Worm (Caenorhabditis elegans) whole organism, L1 larva: Measurements from ENCODE around the gene nep-9.
A peak's percentile ranks its signal among the peaks of the same experiment; 100 is the strongest.

Experiments used
- F16B12.6 ChIP-seq: fragments of 150-350 bp; optimal IDR thresholded peaks from 2 replicates; lab custom pipeline; 2014; ENCODE audit warnings: missing biosample characterization, missing genetic modification characterization
- alr-1 ChIP-seq: fragments of 200-800 bp; sonication (Bioruptor generic); optimal IDR thresholded peaks from 2 replicates; lab custom pipeline; 2018; ENCODE audit warnings: borderline replicate concordance, mild to moderate bottlenecking, missing genetic modification characterization, missing compliant biosample characterization
- ama-1 ChIP-seq: fragments of 150-350 bp; optimal IDR thresholded peaks from 2 replicates; lab custom pipeline; 2014
- blmp-1 ChIP-seq: fragments of 150-350 bp; optimal IDR thresholded peaks from 2 replicates; lab custom pipeline; 2014; ENCODE audit warnings: missing biosample characterization, missing genetic modification characterization
- ceh-63 ChIP-seq: fragments of 200-800 bp; sonication (Bioruptor generic); optimal IDR thresholded peaks from 2 replicates; lab custom pipeline; 2018; ENCODE audit warnings: mild to moderate bottlenecking, missing genetic modification characterization, missing compliant biosample characterization
- ceh-8 ChIP-seq: fragments of 200-800 bp; sonication (Bioruptor generic); optimal IDR thresholded peaks from 2 replicates; lab custom pipeline; 2018; ENCODE audit warnings: mild to moderate bottlenecking, missing genetic modification characterization, moderate library complexity, missing compliant biosample characterization
- ceh-90 ChIP-seq: sonication (generic microtip); optimal IDR thresholded peaks from 2 replicates; lab custom pipeline; 2016; ENCODE audit warnings: missing genetic modification characterization, missing compliant biosample characterization
- efl-1 ChIP-seq, 4 experiments: fragments of 150-350 bp; optimal IDR thresholded peaks in 3 of 4; peaks in 1 of 4; 1 replicate in 1 of 4; 2 replicates in 3 of 4; lab custom pipeline; 2014; ENCODE audit warnings: missing biosample characterization in 2 of 4, missing genetic modification characterization in 2 of 4, missing genetic modification reagents in 2 of 4
- egl-27 ChIP-seq, 2 experiments: fragments of 150-350 bp in 1 of 2; sonication (generic microtip); optimal IDR thresholded peaks; 3 replicates each; lab custom pipeline; 2017 to 2018; ENCODE audit warnings: missing biosample characterization in 2 of 2, missing genetic modification characterization in 2 of 2, missing genetic modification reagents in 2 of 2
- elt-3 ChIP-seq, 6 experiments: fragments of 150-350 bp in 1 of 6; sonication (generic microtip); optimal IDR thresholded peaks; 2 replicates each; lab custom pipeline; 2017 to 2018; ENCODE audit warnings: missing biosample characterization in 6 of 6, missing genetic modification characterization in 6 of 6, inconsistent platforms in 1 of 6
- ets-5 ChIP-seq: fragments of 200-800 bp; sonication (Bioruptor generic); IDR thresholded peaks from 2 replicates; pipeline ENCODE4 v1.3.6; 2022; ENCODE audit warnings: missing genetic modification characterization, missing compliant biosample characterization
- fkh-4 ChIP-seq: sonication (generic microtip); optimal IDR thresholded peaks from 2 replicates; lab custom pipeline; 2016; ENCODE audit warnings: missing compliant biosample characterization, missing genetic modification characterization, borderline replicate concordance
- fkh-8 ChIP-seq: sonication (generic microtip); optimal IDR thresholded peaks from 2 replicates; lab custom pipeline; 2016; ENCODE audit warnings: mild to moderate bottlenecking, missing genetic modification characterization, missing compliant biosample characterization
- fos-1 ChIP-seq: fragments of 150-350 bp; optimal IDR thresholded peaks from 2 replicates; lab custom pipeline; 2014; ENCODE audit warnings: missing biosample characterization, missing genetic modification characterization
- hlh-17 ChIP-seq: fragments of 200-800 bp; sonication (Bioruptor generic); optimal IDR thresholded peaks from 2 replicates; lab custom pipeline; 2018; ENCODE audit warnings: missing genetic modification characterization, mild to moderate bottlenecking, missing compliant biosample characterization, moderate library complexity, borderline replicate concordance
- irx-1 ChIP-seq: sonication (generic microtip); optimal IDR thresholded peaks from 2 replicates; lab custom pipeline; 2016; ENCODE audit warnings: missing genetic modification characterization, missing compliant biosample characterization
- isw-1 ChIP-seq: fragments of 200-800 bp; sonication (Bioruptor generic); IDR thresholded peaks from 2 replicates; pipeline ENCODE4 v1.3.6; 2022; ENCODE audit warnings: missing genetic modification characterization, missing compliant biosample characterization
- lin-15B ChIP-seq: fragments of 150-350 bp; sonication (generic microtip); optimal IDR thresholded peaks from 3 replicates; lab custom pipeline; 2014; ENCODE audit warnings: missing biosample characterization, missing genetic modification characterization
- lin-35 ChIP-seq, 2 experiments: fragments of 150-350 bp; optimal IDR thresholded peaks; 2 replicates each; lab custom pipeline; 2014; ENCODE audit warnings: missing biosample characterization in 2 of 2, missing genetic modification characterization in 2 of 2, missing genetic modification reagents in 2 of 2
- lsy-2 ChIP-seq, 2 experiments: fragments of 150-350 bp; optimal IDR thresholded peaks; 2 replicates each; lab custom pipeline; 2014; ENCODE audit warnings: missing biosample characterization in 2 of 2, missing genetic modification characterization in 2 of 2
- mab-9 ChIP-seq: fragments of 200-800 bp; sonication (Bioruptor generic); IDR thresholded peaks from 2 replicates; pipeline ENCODE4 v1.3.6; 2022; ENCODE audit warnings: missing genetic modification reagents, missing genetic modification characterization, missing compliant biosample characterization
- mep-1 ChIP-seq: fragments of 150-350 bp; optimal IDR thresholded peaks from 2 replicates; lab custom pipeline; 2014; ENCODE audit warnings: missing biosample characterization, missing genetic modification characterization
- nhr-12 ChIP-seq: sonication (generic microtip); optimal IDR thresholded peaks from 2 replicates; lab custom pipeline; 2017; ENCODE audit warnings: missing biosample characterization, missing genetic modification characterization
- nhr-19 ChIP-seq: fragments of 200-800 bp; sonication (Bioruptor generic); conservative IDR thresholded peaks from 2 replicates; pipeline ENCODE4 v1.3.6; 2022; ENCODE audit warnings: missing genetic modification characterization, missing compliant biosample characterization
- nhr-20 ChIP-seq: sonication (generic microtip); optimal IDR thresholded peaks from 2 replicates; lab custom pipeline; 2016; ENCODE audit warnings: mild to moderate bottlenecking, missing genetic modification characterization, missing compliant biosample characterization
- nhr-76 ChIP-seq: sonication (generic microtip); optimal IDR thresholded peaks from 2 replicates; lab custom pipeline; 2017; ENCODE audit warnings: missing biosample characterization, missing genetic modification characterization
- nhr-77 ChIP-seq: fragments of 150-350 bp; optimal IDR thresholded peaks from 2 replicates; lab custom pipeline; 2014; ENCODE audit warnings: missing biosample characterization, missing genetic modification characterization
- nhr-85 ChIP-seq: sonication (generic microtip); peaks from one replicate; lab custom pipeline; 2016; ENCODE audit warnings: missing genetic modification characterization, inconsistent platforms, missing compliant biosample characterization
- nhr-90 ChIP-seq: sonication (generic microtip); optimal IDR thresholded peaks from 2 replicates; lab custom pipeline; 2016; ENCODE audit warnings: mild to moderate bottlenecking, missing genetic modification characterization, missing compliant biosample characterization; ENCODE audit not compliant: poor library complexity
- pax-3 ChIP-seq: fragments of 200-800 bp; sonication (Bioruptor generic); optimal IDR thresholded peaks from 2 replicates; lab custom pipeline; 2018; ENCODE audit warnings: mild to moderate bottlenecking, missing genetic modification characterization, moderate library complexity, missing compliant biosample characterization
- rnt-1 ChIP-seq: sonication (generic microtip); optimal IDR thresholded peaks from 2 replicates; lab custom pipeline; 2016; ENCODE audit warnings: mild to moderate bottlenecking, missing genetic modification characterization, moderate library complexity, missing compliant biosample characterization
- sptf-1 ChIP-seq: fragments of 150-350 bp; optimal IDR thresholded peaks from 2 replicates; lab custom pipeline; 2014; ENCODE audit warnings: missing biosample characterization, missing genetic modification characterization
- sup-37 ChIP-seq: fragments of 200-800 bp; sonication (Bioruptor generic); optimal IDR thresholded peaks from 2 replicates; lab custom pipeline; 2018; ENCODE audit warnings: mild to moderate bottlenecking, missing genetic modification characterization, missing compliant biosample characterization
- tbx-2 ChIP-seq: sonication (generic microtip); optimal IDR thresholded peaks from 2 replicates; lab custom pipeline; 2016; ENCODE audit warnings: missing genetic modification characterization, missing compliant biosample characterization
- unc-30 ChIP-seq: sonication (generic microtip); optimal IDR thresholded peaks from 2 replicates; lab custom pipeline; 2017; ENCODE audit warnings: missing biosample characterization, missing genetic modification characterization
- unc-62 ChIP-seq: fragments of 150-350 bp; optimal IDR thresholded peaks from 2 replicates; lab custom pipeline; 2014; ENCODE audit warnings: missing biosample characterization, missing genetic modification reagents, missing genetic modification characterization
- zip-4 ChIP-seq: fragments of 200-800 bp; sonication (Bioruptor generic); optimal IDR thresholded peaks from 2 replicates; lab custom pipeline; 2018; ENCODE audit warnings: mild to moderate bottlenecking, missing genetic modification characterization, moderate library complexity, missing compliant biosample characterization

nep-9 gene

ce11 chrII:3374779-3375178 lies 24.3 kb downstream of the nep-9 start, which contains the start of gene bath-10:
TSS of gene bath-10 (plus strand) at chrII:3375079.
- TF ChIP-seq unc-30 (tag; lab: Kevin White, UChicago) (no peak), isw-1 (GFP tag; lab: Robert Waterston, UW) (no peak), nhr-90 (tag; lab: Kevin White, UChicago) (no peak), fkh-8 (tag; lab: Kevin White, UChicago) (no peak)

ce11 chrII:3373875-3374274 lies 25.2 kb downstream of the nep-9 start:
- TF ChIP-seq blmp-1 (peak; percentile 8), rnt-1 (tag; lab: Kevin White, UChicago) (no peak), sptf-1 (no peak), tbx-2 (tag; lab: Kevin White, UChicago) (no peak), ets-5 (GFP tag; lab: Robert Waterston, UW) (no peak), efl-1 (optimal IDR thresholded peaks at IDR 0.05; lab: Kevin White, UChicago) (peak in 1 of 2 experiments; percentile 4), efl-1 (GFP tag; optimal IDR thresholded peaks at IDR 0.05 in 1 of 2; lab: Kevin White, UChicago) (no peak)
- TF ChIP-seq, all 84 proteins: peak for 2

DNA sequence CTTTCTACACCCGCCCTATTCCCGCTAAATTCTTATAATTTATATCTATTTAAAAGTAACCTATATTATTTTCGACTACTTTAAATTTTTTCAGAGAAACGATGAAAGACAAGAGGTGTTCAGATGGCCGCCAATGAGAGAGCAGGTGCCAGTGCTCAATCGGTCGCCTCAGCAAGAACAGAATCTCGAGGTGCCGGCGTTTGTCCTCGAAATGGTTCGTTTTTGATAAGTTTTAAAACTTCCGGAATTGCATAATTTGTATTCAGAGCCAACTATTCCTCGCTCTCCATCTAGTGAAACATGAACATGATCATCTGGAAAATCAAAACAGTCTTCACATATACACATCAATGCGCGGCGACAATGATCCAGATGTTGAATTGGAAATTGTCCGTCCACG lies 28.1 kb downstream of the nep-9 start, which contains the start of gene bath-23:
bath-23 (plus strand) TSS at position 301 of the 400 bp plus-strand sequence.
- TF ChIP-seq hlh-17 = no peak
- no peak for TF ChIP-seq fkh-4 (tag; lab: Kevin White, UChicago)
- no peak for TF ChIP-seq nhr-90 (tag; lab: Kevin White, UChicago)
- TF ChIP-seq nhr-76 (tag; lab: Kevin White, UChicago) = no peak
- TF ChIP-seq zip-4 (GFP tag; lab: Kevin White, UChicago) = no peak
- no peak for TF ChIP-seq mab-9 (GFP tag; lab: Robert Waterston, UW)
- TF ChIP-seq rnt-1 (tag; lab: Kevin White, UChicago) = no peak
- no peak for TF ChIP-seq nhr-12 (tag; lab: Kevin White, UChicago)
- no peak for TF ChIP-seq fos-1
- TF ChIP-seq elt-3 (tag; optimal IDR thresholded peaks at IDR 0.05; lab: Kevin White, UChicago) = no peak
- no peak for TF ChIP-seq egl-27 (tag; optimal IDR thresholded peaks at IDR 0.05; lab: Kevin White, UChicago)
- no peak for TF ChIP-seq nhr-20
- TF ChIP-seq pax-3 (tag; lab: Kevin White, UChicago) = no peak
- no peak for TF ChIP-seq alr-1 (tag; lab: Kevin White, UChicago)
- TF ChIP-seq, all 84 proteins: peak for 0

- TF ChIP-seq irx-1 (no peak), ceh-90 (tag; lab: Kevin White, UChicago) (no peak), efl-1 (optimal IDR thresholded peaks at IDR 0.05; lab: Kevin White, UChicago) (no peak), efl-1 (GFP tag; optimal IDR thresholded peaks at IDR 0.05 in 1 of 2; lab: Kevin White, UChicago) (peak in 1 of 2 experiments; percentile 33), rnt-1 (tag; lab: Kevin White, UChicago) (peak; percentile 4), lsy-2 (tag; optimal IDR thresholded peaks at IDR 0.05; lab: Kevin White, UChicago) (peak; percentile 38 to 50)
Observed at ce11 chrII:3370061-3370460, 29.1 kb downstream of the nep-9 start, which contains the start of gene Y49F6C.8. TSS of gene Y49F6C.8 (minus strand) at chrII:3370111.

ce11 chrII:3368097-3368496 lies 31.0 kb downstream of the nep-9 start, which contains the start of gene Y49F6C.7:
TSS of gene Y49F6C.7 (minus strand) at chrII:3368197.
- TF ChIP-seq unc-62 (GFP tag; lab: Kevin White, UChicago) = no peak
- TF ChIP-seq elt-3 (tag; optimal IDR thresholded peaks at IDR 0.05; lab: Kevin White, UChicago) = no peak
- no peak for TF ChIP-seq mep-1 (tag; lab: Kevin White, UChicago)
- TF ChIP-seq sup-37 (GFP tag; lab: Kevin White, UChicago) = no peak
- TF ChIP-seq F16B12.6 (tag; lab: Kevin White, UChicago) = no peak
- TF ChIP-seq nhr-85 (tag; lab: Kevin White, UChicago) = no peak
- TF ChIP-seq lsy-2 (tag; optimal IDR thresholded peaks at IDR 0.05; lab: Kevin White, UChicago) = no peak
- no peak for TF ChIP-seq ama-1 (lab: Kevin White, UChicago)
- TF ChIP-seq ceh-8 (GFP tag; lab: Kevin White, UChicago) = no peak
- TF ChIP-seq isw-1 (GFP tag; lab: Robert Waterston, UW) = no peak
- TF ChIP-seq lin-35 (GFP tag; optimal IDR thresholded peaks at IDR 0.05; lab: Kevin White, UChicago) = no peak
- no peak for TF ChIP-seq ceh-63
- no peak for TF ChIP-seq nhr-19 (GFP tag; lab: Robert Waterston, UW)
- TF ChIP-seq nhr-12 (tag; lab: Kevin White, UChicago) = no peak
- TF ChIP-seq lin-15B (tag; lab: Kevin White, UChicago) = no peak
- TF ChIP-seq nhr-77 (tag; lab: Kevin White, UChicago) = no peak
- TF ChIP-seq, all 84 proteins: peak for 0
